Worm (Caenorhabditis elegans): Measurements from ENCODE around the gene R07H5.9.
A peak's percentile ranks its signal among the peaks of the same experiment; 100 is the strongest.
"Not testable (repeated sequence)": the region's sequence is repeated elsewhere in the genome, so short reads cannot be mapped to it uniquely, and the experiment has no call there.

R07H5.9 gene

DNA sequence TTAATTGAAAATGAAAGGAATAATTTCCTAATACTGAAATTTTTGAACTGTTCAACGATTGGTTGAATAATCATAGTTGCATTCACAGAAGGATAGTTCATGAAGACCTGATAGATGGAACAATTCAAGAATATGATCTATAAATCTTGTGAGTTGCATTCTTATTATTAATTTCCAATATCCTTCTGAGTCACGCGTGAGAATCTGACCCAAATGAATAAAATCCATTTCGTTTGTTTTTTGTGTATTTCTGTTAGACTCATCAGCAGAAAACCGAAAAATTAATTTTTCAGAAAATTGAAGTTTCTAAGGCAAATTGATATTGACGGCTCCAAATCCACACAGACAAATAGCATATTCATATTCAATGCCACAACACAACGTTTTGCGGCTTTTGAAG is 17.9 kb upstream of the R07H5.9 start, which contains the start of gene fbxb-79:
Gene fbxb-79, minus strand, starts transcription at position 101 of the 400 bp plus-strand sequence.
- TF ChIP-seq ztf-18 (tag; optimal IDR thresholded peaks at IDR 0.05) (no peak), let-607 (tag; optimal IDR thresholded peaks at IDR 0.05) (no peak), attf-5 (GFP tag; optimal IDR thresholded peaks at IDR 0.05) (no peak), B0035.1 (tag; optimal IDR thresholded peaks at IDR 0.05) (no peak), rpc-1 (optimal IDR thresholded peaks at IDR 0.05) (no peak), rpc-1 (tag; optimal IDR thresholded peaks at IDR 0.05) (no peak)

DNA sequence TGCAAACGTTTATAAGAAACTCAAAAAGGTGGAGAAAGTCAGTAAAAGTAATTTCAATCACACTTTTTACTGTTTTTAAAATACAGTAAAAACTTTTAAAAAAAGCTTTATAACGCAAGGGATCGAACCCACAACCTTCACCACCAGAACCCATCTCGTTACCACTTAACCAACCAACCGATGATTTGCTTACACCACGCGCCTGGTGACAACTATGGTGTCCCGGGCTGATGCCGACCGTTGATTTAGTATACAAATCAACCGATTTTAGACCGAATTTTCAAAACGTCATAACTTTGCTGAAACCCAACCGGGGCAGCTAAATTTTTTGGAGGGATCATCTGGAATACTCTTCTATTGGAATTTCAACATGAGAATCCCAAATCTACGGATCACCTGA is 10.4 kb upstream of the R07H5.9 start:
- TF ChIP-seq ztf-25 (GFP tag; IDR thresholded peaks at IDR 0.05) (peak; percentile 82), egl-44 (GFP tag; IDR thresholded peaks at IDR 0.05) (peak; percentile 55; the same call in 1 of the 2 replicates), hsf-1 (GFP tag; IDR thresholded peaks at IDR 0.05) (0 out of 2 replicates have a peak, but pooled peaks have one; percentile 58), B0261.1 (tag; optimal IDR thresholded peaks at IDR 0.05) (peak; percentile 47), rpc-1 (tag; optimal IDR thresholded peaks at IDR 0.05) (peak; percentile 15), nfyb-1 (GFP tag; IDR thresholded peaks at IDR 0.05) (peak; percentile 70), D2030.7 (GFP tag; IDR thresholded peaks at IDR 0.05) (peak; percentile 60), hmg-1.2 (GFP tag; IDR thresholded peaks at IDR 0.05) (peak; percentile 55), ceh-100 (GFP tag; IDR thresholded peaks at IDR 0.05) (peak; percentile 65; the same call in 1 of the 2 replicates), lin-26 (GFP tag; IDR thresholded peaks at IDR 0.05) (peak; percentile 91), nhr-120 (GFP tag; IDR thresholded peaks at IDR 0.05) (0 out of 2 replicates have a peak, but pooled peaks have one; percentile 60), C17E4.6 (GFP tag; IDR thresholded peaks at IDR 0.05) (0 out of 2 replicates have a peak, but pooled peaks have one; percentile 23), tbp1 (GFP tag; optimal IDR thresholded peaks at IDR 0.05) (peak; percentile 77), Y95B8A.8 (GFP tag; IDR thresholded peaks at IDR 0.05) (0 out of 2 replicates have a peak, but pooled peaks have one; percentile 49)
- TF ChIP-seq rpc-1 (optimal IDR thresholded peaks at IDR 0.05), result not testable (repeated sequence)

- 0 out of 2 replicates have a peak, but pooled peaks have one; percentile 12 for TF ChIP-seq dox-1 (GFP tag; IDR thresholded peaks at IDR 0.05)
- 0 out of 2 replicates have a peak, but pooled peaks have one; percentile 53 for TF ChIP-seq ztf-28 (GFP tag; IDR thresholded peaks at IDR 0.05)
- peak; percentile 46; the same call in 1 of the 2 replicates for TF ChIP-seq attf-3 (GFP tag; conservative IDR thresholded peaks at IDR 0.05)
- TF ChIP-seq mcd-1 (GFP tag; IDR thresholded peaks at IDR 0.05), result peak; percentile 79
- 0 out of 2 replicates have a peak, but pooled peaks have one; percentile 10 for TF ChIP-seq Y67H2A.10 (GFP tag; conservative IDR thresholded peaks at IDR 0.05)
- 0 out of 2 replicates have a peak, but pooled peaks have one; percentile 64 for TF ChIP-seq ztf-25 (GFP tag; IDR thresholded peaks at IDR 0.05)
- TF ChIP-seq aptf-2 (GFP tag; conservative IDR thresholded peaks at IDR 0.05), result peak; percentile 81
- peak; percentile 32; the same call in 1 of the 2 replicates for TF ChIP-seq D2030.7 (GFP tag; IDR thresholded peaks at IDR 0.05)
- TF ChIP-seq ceh-100 (GFP tag; IDR thresholded peaks at IDR 0.05), result peak; percentile 92
- TF ChIP-seq egrh-3 (GFP tag; IDR thresholded peaks at IDR 0.05), result 0 out of 2 replicates have a peak, but pooled peaks have one; percentile 21
Observed at ce11 chrIV:11198983-11199382, 8.3 kb upstream of the R07H5.9 start, which contains the start of gene R07H5.16. Gene R07H5.16, plus strand, starts transcription at chrIV:11199330.

ce11 chrIV:11200682-11201081 is 6.6 kb upstream of the R07H5.9 start:
- TF ChIP-seq D2030.7 (GFP tag; IDR thresholded peaks at IDR 0.05), result peak; percentile 49
- peak; percentile 27; the same call in 1 of the 2 replicates for TF ChIP-seq C17E4.6 (GFP tag; IDR thresholded peaks at IDR 0.05)
- peak; percentile 77 for TF ChIP-seq mcd-1 (GFP tag; IDR thresholded peaks at IDR 0.05)
- TF ChIP-seq ztf-25 (GFP tag; IDR thresholded peaks at IDR 0.05), result peak; percentile 81
- peak; percentile 47; the same call in 1 of the 2 replicates for TF ChIP-seq egrh-3 (GFP tag; IDR thresholded peaks at IDR 0.05)
- TF ChIP-seq ztf-28 (GFP tag; IDR thresholded peaks at IDR 0.05), result peak; percentile 78; the same call in 1 of the 2 replicates
- peak; percentile 89 for TF ChIP-seq ceh-100 (GFP tag; IDR thresholded peaks at IDR 0.05)
- 0 out of 2 replicates have a peak, but pooled peaks have one; percentile 38 for TF ChIP-seq attf-3 (GFP tag; conservative IDR thresholded peaks at IDR 0.05)
- TF ChIP-seq aptf-2 (GFP tag; conservative IDR thresholded peaks at IDR 0.05), result peak; percentile 74
- TF ChIP-seq dox-1 (GFP tag; IDR thresholded peaks at IDR 0.05), result 0 out of 2 replicates have a peak, but pooled peaks have one; percentile 45

DNA sequence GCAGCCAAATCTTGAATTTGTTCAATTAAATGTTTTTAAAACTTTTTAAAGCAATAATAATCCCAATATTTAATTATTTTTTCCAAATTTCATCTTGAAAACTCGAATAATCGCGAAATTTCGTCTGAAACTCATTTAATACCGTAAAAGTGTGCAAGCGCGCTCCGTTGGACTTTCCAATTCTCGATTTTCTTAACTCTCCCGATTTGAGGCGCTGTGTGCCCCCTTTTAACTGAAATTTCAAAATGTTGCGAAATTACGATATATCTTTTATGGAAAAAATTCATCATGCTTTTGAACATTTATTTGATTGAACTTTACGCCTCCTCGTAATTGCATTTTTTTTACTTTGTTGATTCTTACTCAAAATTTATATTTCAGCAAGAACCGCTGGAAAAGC is 4.9 kb upstream of the R07H5.9 start, which contains the start of gene R07H5.11:
Gene R07H5.11, plus strand, starts transcription at position 380 of the 400 bp plus-strand sequence.
- TF ChIP-seq mcd-1 (GFP tag; IDR thresholded peaks at IDR 0.05), result peak; percentile 60
- TF ChIP-seq cebp-1 (GFP tag; IDR thresholded peaks at IDR 0.05), result peak; percentile 78
- peak; percentile 70 for TF ChIP-seq cebp-1 (tag; optimal IDR thresholded peaks at IDR 0.05)

All from whole organism, young adult.